Fruit fly (Drosophila melanogaster) whole organism, prepupa: ENCODE measurements around the gene Pex3.

Experiments used
- CG10631 ChIP-seq: fragments of 200-800 bp; sonication (Bioruptor generic); optimal IDR thresholded peaks from 2 replicates; lab custom pipeline; 2016; ENCODE audit warnings: missing biosample characterization, missing genetic modification characterization
- CG11762 ChIP-seq: fragments of 200-800 bp; sonication (Bioruptor generic); optimal IDR thresholded peaks from 3 replicates; lab custom pipeline; 2016; ENCODE audit warnings: missing biosample characterization, missing genetic modification characterization; ENCODE audit not compliant: insufficient read depth
- CG11902 ChIP-seq: fragments of 200-800 bp; sonication (Bioruptor generic); optimal IDR thresholded peaks from 3 replicates; lab custom pipeline; 2016; ENCODE audit warnings: missing biosample characterization, missing genetic modification characterization
- CG15336 ChIP-seq: fragments of 200-800 bp; sonication (Bioruptor generic); IDR thresholded peaks from 2 replicates; pipeline ENCODE4 v1.3.6; 2022; ENCODE audit warnings: missing biosample characterization, missing genetic modification characterization
- CG1621 ChIP-seq: fragments of 200-800 bp; sonication (Bioruptor generic); optimal IDR thresholded peaks from 3 replicates; lab custom pipeline; 2018; ENCODE audit warnings: missing biosample characterization, mild to moderate bottlenecking, missing genetic modification characterization
- CG16779 ChIP-seq: fragments of 200-800 bp; sonication (Bioruptor generic); optimal IDR thresholded peaks from 3 replicates; lab custom pipeline; 2017; ENCODE audit warnings: missing biosample characterization, mild to moderate bottlenecking, missing genetic modification characterization
- CG3032 ChIP-seq: fragments of 200-800 bp; optimal IDR thresholded peaks from 2 replicates; lab custom pipeline; 2019; ENCODE audit warnings: missing biosample characterization, mild to moderate bottlenecking, missing genetic modification characterization, moderate library complexity
- CG31627 ChIP-seq: fragments of 200-800 bp; sonication (Bioruptor generic); optimal IDR thresholded peaks from 3 replicates; lab custom pipeline; 2016; ENCODE audit warnings: missing biosample characterization, missing genetic modification characterization
- CG32006 ChIP-seq: fragments of 200-800 bp; sonication (Bioruptor generic); optimal IDR thresholded peaks from 3 replicates; lab custom pipeline; 2017; ENCODE audit warnings: missing biosample characterization, mild to moderate bottlenecking, missing genetic modification characterization
- CG34406 ChIP-seq: fragments of 200-800 bp; sonication (Bioruptor generic); optimal IDR thresholded peaks from 3 replicates; lab custom pipeline; 2016; ENCODE audit warnings: missing biosample characterization, missing genetic modification characterization
- CG3919 ChIP-seq: fragments of 200-800 bp; sonication (Bioruptor generic); optimal IDR thresholded peaks from 3 replicates; lab custom pipeline; 2016; ENCODE audit warnings: missing biosample characterization, missing genetic modification characterization
- CG6854 ChIP-seq: fragments of 200-800 bp; sonication (Bioruptor generic); optimal IDR thresholded peaks from 2 replicates; lab custom pipeline; 2017; ENCODE audit warnings: missing biosample characterization, mild to moderate bottlenecking, missing genetic modification characterization
- CG8119 ChIP-seq: fragments of 200-800 bp; sonication (Bioruptor generic); IDR thresholded peaks from 3 replicates; pipeline ENCODE4 v1.3.6; 2022; ENCODE audit warnings: missing biosample characterization, missing genetic modification characterization
- CG8319 ChIP-seq: fragments of 200-800 bp; sonication (Bioruptor generic); optimal IDR thresholded peaks from 3 replicates; lab custom pipeline; 2016; ENCODE audit warnings: missing biosample characterization, missing genetic modification characterization
- CG8632 ChIP-seq: fragments of 200-800 bp; sonication (Bioruptor generic); optimal IDR thresholded peaks from 3 replicates; lab custom pipeline; 2016; ENCODE audit warnings: missing biosample characterization, missing genetic modification characterization
- Eip75B ChIP-seq: fragments of 200-800 bp; sonication (Bioruptor generic); optimal IDR thresholded peaks from 3 replicates; lab custom pipeline; 2016; ENCODE audit warnings: missing biosample characterization, missing genetic modification characterization
- Eip78C ChIP-seq: fragments of 200-800 bp; sonication (Bioruptor generic); peaks from one replicate; lab custom pipeline; 2016; ENCODE audit warnings: missing biosample characterization, missing genetic modification characterization
- Eip93F ChIP-seq: fragments of 200-800 bp; sonication (Bioruptor generic); optimal IDR thresholded peaks from 2 replicates; lab custom pipeline; 2016; ENCODE audit warnings: missing biosample characterization, mild to moderate bottlenecking, missing genetic modification characterization
- Ets21C ChIP-seq: fragments of 200-800 bp; sonication (Bioruptor generic); optimal IDR thresholded peaks from 3 replicates; lab custom pipeline; 2016; ENCODE audit warnings: missing biosample characterization, missing genetic modification characterization
- Hr38 ChIP-seq: sonication (Bioruptor generic); optimal IDR thresholded peaks from 2 replicates; lab custom pipeline; 2016; ENCODE audit warnings: missing biosample characterization, missing genetic modification characterization
- Hr4 ChIP-seq: fragments of 200-800 bp; sonication (Bioruptor generic); optimal IDR thresholded peaks from 3 replicates; lab custom pipeline; 2016; ENCODE audit warnings: missing biosample characterization, missing genetic modification characterization
- Sox14 ChIP-seq: fragments of 200-800 bp; sonication (Bioruptor generic); optimal IDR thresholded peaks from 3 replicates; lab custom pipeline; 2016; ENCODE audit warnings: missing biosample characterization, missing genetic modification characterization
- Sox15 ChIP-seq: fragments of 200-800 bp; sonication (Bioruptor generic); optimal IDR thresholded peaks from 3 replicates; lab custom pipeline; 2016; ENCODE audit warnings: missing biosample characterization, missing genetic modification characterization
- cyc ChIP-seq: fragments of 200-800 bp; sonication (Bioruptor generic); optimal IDR thresholded peaks from 3 replicates; lab custom pipeline; 2016; ENCODE audit warnings: missing biosample characterization, missing genetic modification characterization
- dsx ChIP-seq: fragments of 200-800 bp; optimal IDR thresholded peaks from 3 replicates; lab custom pipeline; 2019; ENCODE audit warnings: missing biosample characterization, mild to moderate bottlenecking, missing genetic modification characterization, moderate library complexity; ENCODE audit not compliant: poor library complexity, severe bottlenecking
- eg ChIP-seq: fragments of 200-800 bp; sonication (Bioruptor generic); IDR thresholded peaks from 3 replicates; pipeline ENCODE4 v1.3.6; 2022; ENCODE audit warnings: missing biosample characterization, missing genetic modification characterization
- esn ChIP-seq: fragments of 200-800 bp; sonication (Bioruptor generic); optimal IDR thresholded peaks from 2 replicates; lab custom pipeline; 2016; ENCODE audit warnings: missing biosample characterization, mild to moderate bottlenecking, missing genetic modification characterization, moderate library complexity
- fd59A ChIP-seq: fragments of 200-800 bp; sonication (Bioruptor generic); optimal IDR thresholded peaks from 2 replicates; lab custom pipeline; 2017; ENCODE audit warnings: missing biosample characterization, mild to moderate bottlenecking, missing genetic modification characterization, missing genetic modification reagents
- fd85E ChIP-seq: fragments of 200-800 bp; sonication (Bioruptor generic); optimal IDR thresholded peaks from 3 replicates; lab custom pipeline; 2016; ENCODE audit warnings: missing biosample characterization, missing genetic modification characterization
- fkh ChIP-seq: fragments of 200-800 bp; sonication (Bioruptor generic); optimal IDR thresholded peaks from 3 replicates; lab custom pipeline; 2017; ENCODE audit warnings: missing biosample characterization, mild to moderate bottlenecking, missing genetic modification characterization, moderate library complexity
- lz ChIP-seq: fragments of 200-800 bp; sonication (Bioruptor generic); optimal IDR thresholded peaks from 3 replicates; lab custom pipeline; 2016; ENCODE audit warnings: missing biosample characterization, missing genetic modification characterization
- net ChIP-seq: fragments of 200-800 bp; sonication (Bioruptor generic); optimal IDR thresholded peaks from 3 replicates; lab custom pipeline; 2016; ENCODE audit warnings: missing biosample characterization, missing genetic modification characterization
- ss ChIP-seq, 2 experiments: fragments of 200-800 bp; sonication (Bioruptor generic); optimal IDR thresholded peaks; 2 replicates in 1 of 2; 3 replicates in 1 of 2; lab custom pipeline; 2017 to 2018; ENCODE audit warnings: mild to moderate bottlenecking in 2 of 2, missing biosample characterization in 2 of 2, missing genetic modification characterization in 2 of 2, moderate library complexity in 1 of 2
- svp ChIP-seq: fragments of 200-800 bp; sonication (Bioruptor generic); peaks from one replicate; lab custom pipeline; 2016; ENCODE audit warnings: missing biosample characterization, missing genetic modification characterization

Pex3 gene

DNA sequence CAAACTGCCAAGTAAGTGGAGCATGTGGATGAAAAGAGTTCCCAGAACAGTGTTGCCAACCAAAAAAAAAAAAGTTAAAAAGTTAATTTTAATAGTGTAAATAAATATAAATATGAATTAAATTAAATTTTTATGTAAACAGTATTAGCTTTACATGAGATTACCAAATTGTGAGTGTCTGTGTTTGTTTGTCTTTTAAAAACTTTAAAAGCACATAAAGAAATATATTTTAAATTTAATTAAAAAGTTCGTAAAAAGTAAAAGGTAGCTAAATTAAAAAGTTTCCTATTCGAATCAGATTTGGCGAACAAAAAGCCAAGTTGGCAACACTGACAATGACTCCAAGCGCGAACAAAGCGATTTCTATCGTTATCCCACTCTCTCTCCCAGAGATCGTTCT, 35.2 kb upstream of the Pex3 start (continued):
- peak; percentile 39 for TF ChIP-seq esn (GFP tag; lab: Kevin White, UChicago)
- no peak for TF ChIP-seq CG11902 (GFP tag; lab: Kevin White, UChicago)
- TF ChIP-seq lz (GFP tag; lab: Kevin White, UChicago), result peak; percentile 26
- peak; percentile 82 for TF ChIP-seq Eip78C (GFP tag; lab: Kevin White, UChicago)
- peak; percentile 17; the same call in 1 of the 2 replicates for TF ChIP-seq CG15336 (GFP tag; lab: Robert Waterston, UW)
- peak; percentile 8 for TF ChIP-seq Sox14

DNA sequence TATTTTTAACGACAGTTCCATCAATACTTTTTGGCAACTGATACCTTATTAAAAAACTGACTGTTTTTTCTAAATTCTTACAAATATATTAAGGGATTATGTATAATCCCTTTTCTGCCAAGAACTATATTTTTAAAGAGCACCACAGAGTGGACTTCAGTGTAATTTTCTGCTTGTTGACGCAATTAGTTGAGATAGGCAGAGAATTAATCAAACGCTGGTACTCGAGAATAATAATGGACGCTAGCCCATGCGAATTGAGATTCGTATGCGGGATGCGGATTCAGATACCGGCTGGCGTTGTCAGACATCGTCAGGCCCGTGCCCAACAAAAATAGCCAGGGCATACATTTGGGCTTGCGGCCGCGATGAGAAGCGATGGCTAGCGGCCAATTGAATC, 30.9 kb upstream of the Pex3 start, which contains the start of gene CG13458:
CG13458 (plus strand) TSS at position 301 of the 400 bp plus-strand sequence.
- TF ChIP-seq CG15336 (GFP tag; lab: Robert Waterston, UW) (0 out of 2 replicates have a peak, but pooled peaks have one; percentile 7), Eip78C (GFP tag; lab: Kevin White, UChicago) (peak; percentile 68), CG10631 (GFP tag; lab: Kevin White, UChicago) (no peak)

DNA sequence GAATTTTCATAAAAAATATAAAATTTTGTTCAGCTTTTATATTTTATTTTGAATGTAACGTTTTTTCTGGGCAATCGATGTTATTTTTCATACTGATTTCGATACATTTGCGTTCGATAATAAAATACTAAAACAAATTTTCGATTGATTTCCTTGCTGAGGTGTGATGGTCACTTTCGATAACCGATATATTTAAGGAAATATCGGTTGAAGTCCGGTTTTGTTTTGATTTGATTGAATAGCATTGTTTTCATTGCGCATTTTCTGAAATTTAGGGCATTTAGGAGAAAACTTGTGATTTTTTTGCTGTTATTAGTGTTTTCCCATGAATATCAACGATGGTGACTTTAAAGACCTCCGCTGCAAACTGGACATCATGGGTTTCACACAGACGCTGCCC, 27.6 kb upstream of the Pex3 start, which contains the start of gene Cep135:
Cep135 (plus strand) TSS at position 202 of the 400 bp plus-strand sequence.
- no peak for TF ChIP-seq fd85E (GFP tag; lab: Kevin White, UChicago)
- no peak for TF ChIP-seq Eip75B (GFP tag; lab: Kevin White, UChicago)
- no peak for TF ChIP-seq Eip93F (GFP tag; lab: Kevin White, UChicago)
- no peak for TF ChIP-seq CG34406 (GFP tag; lab: Kevin White, UChicago)
- no peak for TF ChIP-seq CG31627 (GFP tag; lab: Kevin White, UChicago)
- no peak for TF ChIP-seq CG16779 (tag; lab: Kevin White, UChicago)
- TF ChIP-seq esn (GFP tag; lab: Kevin White, UChicago), result peak; percentile 10
- TF ChIP-seq CG32006 (GFP tag; lab: Kevin White, UChicago), result no peak
- no peak for TF ChIP-seq fkh (GFP tag; lab: Kevin White, UChicago)
- TF ChIP-seq Eip78C (GFP tag; lab: Kevin White, UChicago), result peak; percentile 30
- no peak for TF ChIP-seq CG3919
- no peak for TF ChIP-seq ss (GFP tag; optimal IDR thresholded peaks at IDR 0.05; lab: Kevin White, UChicago)
- no peak for TF ChIP-seq eg

DNA sequence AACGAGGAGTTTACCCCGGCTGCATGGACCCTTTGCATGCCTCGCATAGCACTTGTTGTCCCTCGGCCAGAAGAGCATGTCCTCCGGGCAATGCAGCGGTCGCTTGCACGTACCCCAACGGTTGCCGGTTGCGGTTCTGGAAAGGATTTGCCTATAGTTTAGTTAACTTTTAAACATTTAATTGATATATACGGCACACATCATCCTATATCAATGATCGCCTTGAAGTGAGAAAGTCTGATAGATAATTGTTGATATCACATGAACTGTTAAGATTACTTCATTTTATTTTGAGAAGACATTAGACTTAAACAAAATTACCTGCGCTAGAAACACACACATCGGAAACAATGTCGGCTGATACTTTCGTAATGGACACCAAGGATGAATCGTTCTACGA, 22.9 kb upstream of the Pex3 start, which contains the start of gene CG32847:
CG32847 (plus strand) TSS at position 301 of the 400 bp plus-strand sequence.
- TF ChIP-seq Ets21C (GFP tag; lab: Kevin White, UChicago) (no peak), net (GFP tag; lab: Kevin White, UChicago) (no peak), CG3919 (no peak), fkh (GFP tag; lab: Kevin White, UChicago) (no peak), CG8319 (no peak), Eip78C (GFP tag; lab: Kevin White, UChicago) (no peak), lz (GFP tag; lab: Kevin White, UChicago) (no peak), CG6854 (GFP tag; lab: Kevin White, UChicago) (no peak), Hr38 (GFP tag; lab: Kevin White, UChicago) (no peak), svp (no peak)

DNA sequence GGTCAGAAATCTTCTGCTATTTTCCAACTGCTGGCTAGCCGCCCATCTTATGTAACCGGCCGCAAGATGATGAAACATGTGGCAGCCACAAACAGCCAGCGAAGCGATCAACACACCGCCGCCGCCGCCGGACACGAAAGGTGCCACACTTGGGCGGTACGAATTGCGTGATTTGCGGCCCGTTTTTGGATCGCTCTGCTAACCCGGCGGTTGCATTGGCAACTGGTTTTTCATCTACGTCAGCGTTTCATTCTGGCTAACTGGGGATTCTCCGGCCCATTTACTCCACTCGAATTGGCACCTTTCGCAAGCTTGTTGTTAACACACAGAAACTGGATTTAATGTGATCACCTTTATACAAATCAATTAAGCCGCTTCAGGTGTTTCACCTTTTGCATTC, 20.4 kb upstream of the Pex3 start:
- TF ChIP-seq ss (GFP tag; optimal IDR thresholded peaks at IDR 0.05; lab: Kevin White, UChicago) (peak in 1 of 2 experiments; percentile 69), CG6854 (GFP tag; lab: Kevin White, UChicago) (no peak), CG11762 (GFP tag; lab: Kevin White, UChicago) (no peak), svp (no peak), fd59A (GFP tag; lab: Kevin White, UChicago) (no peak), Hr4 (no peak), CG1621 (peak; percentile 25), Eip78C (GFP tag; lab: Kevin White, UChicago) (peak; percentile 72), cyc (GFP tag; lab: Kevin White, UChicago) (no peak)

DNA sequence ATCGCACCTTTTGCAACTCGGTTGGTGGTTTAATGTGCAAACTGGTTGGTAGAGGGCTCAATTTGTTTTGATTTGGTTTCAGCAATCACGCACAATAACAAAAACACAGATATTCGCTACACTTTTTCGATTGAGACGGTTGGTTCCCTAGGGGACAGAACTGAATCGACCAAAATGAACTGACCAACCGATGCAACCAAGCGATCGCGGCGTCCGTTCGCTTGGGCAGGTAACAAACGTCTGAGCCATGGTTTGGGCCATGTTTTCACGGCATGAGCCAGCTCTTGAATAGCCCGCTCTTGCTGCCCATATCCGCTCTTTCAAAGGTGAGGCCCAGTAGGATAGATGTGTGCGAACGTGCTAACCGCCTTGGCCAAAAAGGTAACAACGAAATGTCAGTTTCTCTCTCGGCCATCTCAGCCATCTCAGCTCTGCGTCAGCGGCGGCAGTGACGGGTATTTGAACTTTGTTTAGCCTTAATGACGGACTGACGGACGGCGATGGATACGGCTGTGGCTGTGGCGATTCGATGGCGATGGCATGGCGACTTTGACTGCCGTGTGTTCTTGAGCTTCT, 19.0 kb upstream of the Pex3 start, which contains the start of gene CG16959:
CG16959 (minus strand) TSS at position 245 of the 576 bp plus-strand sequence.
- 0 out of 3 replicates have a peak, but pooled peaks have one; percentile 19 for TF ChIP-seq CG8119 (GFP tag; lab: Robert Waterston, UW)
- TF ChIP-seq lz (GFP tag; lab: Kevin White, UChicago), result no peak
- TF ChIP-seq CG8632 (GFP tag; lab: Kevin White, UChicago), result no peak
- TF ChIP-seq dsx, result peak; percentile 29
- TF ChIP-seq CG3032 (tag; lab: Kevin White, UChicago), result no peak
- peak; percentile 41 for TF ChIP-seq CG1621
- no peak for TF ChIP-seq Sox14
- TF ChIP-seq CG6854 (GFP tag; lab: Kevin White, UChicago), result peak; percentile 80
- TF ChIP-seq Sox15 (GFP tag; lab: Kevin White, UChicago), result no peak
- TF ChIP-seq, all 60 proteins: peak for 4
